Fruit fly (Drosophila melanogaster) whole organism, embryonic: ENCODE results near the gene trbl.

Experiments
- CG1024 ChIP-seq: fragments of 200-800 bp; sonication (Bioruptor generic); IDR thresholded peaks from 2 replicates; pipeline ENCODE4 v1.3.6; 2022; ENCODE audit warnings: missing biosample characterization, missing genetic modification characterization
- CG11247 ChIP-seq: fragments of 200-800 bp; sonication (Bioruptor generic); IDR thresholded peaks from 2 replicates; pipeline ENCODE4 v1.3.6; 2022; ENCODE audit warnings: missing biosample characterization, missing genetic modification characterization
- CG11504 ChIP-seq: fragments of 200-800 bp; sonication (Bioruptor generic); optimal IDR thresholded peaks from 3 replicates; lab custom pipeline; 2019; ENCODE audit warnings: missing biosample characterization, mild to moderate bottlenecking, missing genetic modification characterization, moderate library complexity
- CG13123 ChIP-seq: fragments of 200-800 bp; sonication (Bioruptor generic); optimal IDR thresholded peaks from 2 replicates; lab custom pipeline; 2016; ENCODE audit warnings: missing biosample characterization, missing genetic modification characterization
- CG14860 ChIP-seq: fragments of 200-800 bp; sonication (Bioruptor generic); IDR thresholded peaks from 3 replicates; pipeline ENCODE4 v1.3.6; 2022; ENCODE audit warnings: missing biosample characterization, missing genetic modification characterization; ENCODE audit not compliant: partially characterized antibody
- CG15073 ChIP-seq: fragments of 200-800 bp; sonication (Bioruptor generic); optimal IDR thresholded peaks from 2 replicates; lab custom pipeline; 2016; ENCODE audit warnings: missing biosample characterization, missing genetic modification characterization
- CG1529 ChIP-seq: fragments of 200-800 bp; sonication (Bioruptor generic); optimal IDR thresholded peaks from 3 replicates; lab custom pipeline; 2018; ENCODE audit warnings: missing biosample characterization, missing genetic modification characterization
- CG15696 ChIP-seq: fragments of 200-800 bp; sonication (Bioruptor generic); optimal IDR thresholded peaks from 2 replicates; lab custom pipeline; 2019; ENCODE audit warnings: missing biosample characterization, mild to moderate bottlenecking, missing genetic modification characterization, moderate library complexity
- CG18599 ChIP-seq: fragments of 200-800 bp; sonication (Bioruptor generic); optimal IDR thresholded peaks from 3 replicates; lab custom pipeline; 2017; ENCODE audit warnings: missing biosample characterization, missing genetic modification characterization, mild to moderate bottlenecking, moderate library complexity, missing genetic modification reagents
- CG2199 ChIP-seq: fragments of 200-800 bp; sonication (Bioruptor generic); IDR thresholded peaks from 3 replicates; pipeline ENCODE4 v1.3.6; 2022; ENCODE audit warnings: missing biosample characterization, missing genetic modification characterization
- CG2875 ChIP-seq: fragments of 200-800 bp; sonication (Bioruptor generic); optimal IDR thresholded peaks from 2 replicates; lab custom pipeline; 2017; ENCODE audit warnings: missing biosample characterization, mild to moderate bottlenecking, missing genetic modification characterization, missing genetic modification reagents
- CG2889 ChIP-seq: fragments of 200-800 bp; sonication (Bioruptor generic); IDR thresholded peaks from 3 replicates; pipeline ENCODE4 v1.3.6; 2022; ENCODE audit warnings: missing biosample characterization, missing genetic modification characterization
- CG30403 ChIP-seq: fragments of 200-800 bp; sonication (Bioruptor generic); optimal IDR thresholded peaks from 3 replicates; lab custom pipeline; 2016; ENCODE audit warnings: missing biosample characterization, missing genetic modification characterization
- CG31224 ChIP-seq: fragments of 200-800 bp; sonication (Bioruptor generic); IDR thresholded peaks from 2 replicates; pipeline ENCODE4 v1.3.6; 2022; ENCODE audit warnings: missing biosample characterization, missing genetic modification characterization
- CG31365 ChIP-seq: fragments of 200-800 bp; sonication (Bioruptor generic); optimal IDR thresholded peaks from 2 replicates; lab custom pipeline; 2018; ENCODE audit warnings: missing biosample characterization, mild to moderate bottlenecking, missing genetic modification characterization
- CG31388 ChIP-seq: fragments of 200-800 bp; sonication (Bioruptor generic); optimal IDR thresholded peaks from 2 replicates; lab custom pipeline; 2016; ENCODE audit warnings: missing biosample characterization, missing genetic modification characterization
- CG34224 ChIP-seq: fragments of 200-800 bp; sonication (Bioruptor generic); IDR thresholded peaks from 3 replicates; pipeline ENCODE4 v1.3.6; 2022; ENCODE audit warnings: missing biosample characterization, missing genetic modification characterization; ENCODE audit not compliant: partially characterized antibody
- CG3726 ChIP-seq: fragments of 200-800 bp; sonication (Bioruptor generic); IDR thresholded peaks from 3 replicates; pipeline ENCODE4, ENCODE4 v1.3.6; 2022; ENCODE audit warnings: missing biosample characterization, missing genetic modification characterization
- CG3995 ChIP-seq: fragments of 200-800 bp; sonication (Bioruptor generic); optimal IDR thresholded peaks from 3 replicates; lab custom pipeline; 2016; ENCODE audit warnings: missing biosample characterization, missing genetic modification characterization
- CG4360 ChIP-seq: fragments of 200-800 bp; sonication (Bioruptor generic); IDR thresholded peaks from 2 replicates; pipeline ENCODE4 v1.3.6; 2022; ENCODE audit warnings: missing biosample characterization, missing genetic modification characterization
- CG6272 ChIP-seq: fragments of 200-800 bp; sonication (Bioruptor generic); IDR thresholded peaks from 2 replicates; pipeline ENCODE4 v1.3.6; 2022; ENCODE audit warnings: missing biosample characterization, missing genetic modification characterization
- CG7839 ChIP-seq: fragments of 200-800 bp; sonication (Bioruptor generic); optimal IDR thresholded peaks from 3 replicates; lab custom pipeline; 2018; ENCODE audit warnings: missing biosample characterization, mild to moderate bottlenecking, missing genetic modification characterization, moderate library complexity
- CG9727 ChIP-seq: fragments of 200-800 bp; sonication (Bioruptor generic); optimal IDR thresholded peaks from 3 replicates; lab custom pipeline; 2017; ENCODE audit warnings: missing biosample characterization, mild to moderate bottlenecking, missing genetic modification characterization
- Camta ChIP-seq: fragments of 200-800 bp; sonication (Bioruptor generic); optimal IDR thresholded peaks from 2 replicates; lab custom pipeline; 2016; ENCODE audit warnings: missing biosample characterization, missing genetic modification characterization
- CkIIα-i1 ChIP-seq: fragments of 200-800 bp; sonication (Bioruptor generic); IDR thresholded peaks from 2 replicates; pipeline ENCODE4 v1.3.6; 2022; ENCODE audit warnings: missing biosample characterization, missing genetic modification characterization
- CoRest ChIP-seq: fragments of 200-800 bp; sonication (Bioruptor generic); optimal IDR thresholded peaks from 3 replicates; lab custom pipeline; 2018; ENCODE audit warnings: missing biosample characterization, mild to moderate bottlenecking, missing genetic modification characterization, moderate library complexity
- Dref ChIP-seq: fragments of 200-800 bp; sonication (Bioruptor generic); IDR thresholded peaks from 2 replicates; pipeline ENCODE4 v1.3.6; 2022; ENCODE audit warnings: missing biosample characterization, missing genetic modification characterization
- Drgx ChIP-seq: fragments of 200-800 bp; sonication (Bioruptor generic); IDR thresholded peaks from 2 replicates; pipeline ENCODE4 v1.3.6; 2022; ENCODE audit warnings: missing biosample characterization, missing genetic modification characterization
- HLH54F ChIP-seq: fragments of 200-800 bp; sonication (Bioruptor generic); optimal IDR thresholded peaks from 3 replicates; lab custom pipeline; 2016; ENCODE audit warnings: missing biosample characterization, missing genetic modification characterization
- Hmr ChIP-seq: fragments of 200-800 bp; sonication (Bioruptor generic); optimal IDR thresholded peaks from 3 replicates; lab custom pipeline; 2017; ENCODE audit warnings: mild to moderate bottlenecking, missing biosample characterization, missing genetic modification reagents, missing genetic modification characterization
- Myb ChIP-seq: fragments of 200-800 bp; sonication (Bioruptor generic); optimal IDR thresholded peaks from 2 replicates; lab custom pipeline; 2016; ENCODE audit warnings: missing biosample characterization, missing genetic modification characterization
- NC2α ChIP-seq: fragments of 200-800 bp; sonication (Bioruptor generic); optimal IDR thresholded peaks from 2 replicates; lab custom pipeline; 2016; ENCODE audit warnings: missing biosample characterization, missing genetic modification characterization
- NFAT ChIP-seq: fragments of 200-800 bp; sonication (Bioruptor generic); IDR thresholded peaks from 2 replicates; pipeline ENCODE4 v1.3.6; 2022; ENCODE audit warnings: missing biosample characterization, missing genetic modification characterization
- Nf-YC ChIP-seq: fragments of 200-800 bp; optimal IDR thresholded peaks from 3 replicates; lab custom pipeline; 2019; ENCODE audit warnings: missing biosample characterization, mild to moderate bottlenecking, missing genetic modification characterization, moderate library complexity
- Poxn ChIP-seq: fragments of 200-800 bp; sonication (Bioruptor generic); IDR thresholded peaks from 2 replicates; pipeline ENCODE4 v1.3.6; 2022; ENCODE audit warnings: missing biosample characterization, missing genetic modification characterization
- Ptx1 ChIP-seq: fragments of 200-800 bp; sonication (Bioruptor generic); IDR thresholded peaks from 2 replicates; pipeline ENCODE4 v1.3.6; 2022; ENCODE audit warnings: missing biosample characterization, missing genetic modification characterization
- Side ChIP-seq: fragments of 200-800 bp; sonication (Bioruptor generic); optimal IDR thresholded peaks from 2 replicates; lab custom pipeline; 2016; ENCODE audit warnings: missing biosample characterization, missing genetic modification characterization
- YL-1 ChIP-seq: fragments of 200-800 bp; sonication (Bioruptor generic); optimal IDR thresholded peaks from 3 replicates; lab custom pipeline; 2017; ENCODE audit warnings: missing biosample characterization, mild to moderate bottlenecking, missing genetic modification characterization
- cato ChIP-seq: fragments of 200-800 bp; sonication (Bioruptor generic); optimal IDR thresholded peaks from 2 replicates; lab custom pipeline; 2016; ENCODE audit warnings: missing biosample characterization, missing genetic modification characterization, borderline replicate concordance
- corto ChIP-seq: fragments of 200-800 bp; sonication (Bioruptor generic); optimal IDR thresholded peaks from 2 replicates; lab custom pipeline; 2016; ENCODE audit warnings: missing biosample characterization, mild to moderate bottlenecking, missing genetic modification characterization, moderate library complexity
- dm ChIP-seq: fragments of 200-800 bp; sonication (Bioruptor generic); optimal IDR thresholded peaks from 3 replicates; lab custom pipeline; 2016; ENCODE audit warnings: missing biosample characterization, missing genetic modification characterization
- fd3F ChIP-seq: fragments of 200-800 bp; sonication (Bioruptor generic); optimal IDR thresholded peaks from 2 replicates; lab custom pipeline; 2018; ENCODE audit warnings: missing biosample characterization, mild to moderate bottlenecking, missing genetic modification characterization, moderate library complexity
- gcm ChIP-seq: fragments of 200-800 bp; sonication (Bioruptor generic); optimal IDR thresholded peaks from 2 replicates; lab custom pipeline; 2019; ENCODE audit warnings: missing biosample characterization, mild to moderate bottlenecking, missing genetic modification characterization, moderate library complexity
- grau ChIP-seq: fragments of 200-800 bp; optimal IDR thresholded peaks from 3 replicates; lab custom pipeline; 2019; ENCODE audit warnings: missing biosample characterization, mild to moderate bottlenecking, missing genetic modification characterization, moderate library complexity
- gsb ChIP-seq: fragments of 200-800 bp; sonication (Bioruptor generic); IDR thresholded peaks from 2 replicates; pipeline ENCODE4 v1.3.6; 2022; ENCODE audit warnings: missing biosample characterization, missing genetic modification characterization
- insv ChIP-seq, 2 experiments: fragments of 200-800 bp; sonication (Bioruptor generic); optimal IDR thresholded peaks; 3 replicates each; lab custom pipeline; 2016 to 2018; ENCODE audit warnings: missing biosample characterization in 2 of 2, missing genetic modification characterization in 2 of 2
- slp2 ChIP-seq: fragments of 200-800 bp; sonication (Bioruptor generic); optimal IDR thresholded peaks from 2 replicates; lab custom pipeline; 2016; ENCODE audit warnings: missing biosample characterization, missing genetic modification characterization
- tna ChIP-seq: fragments of 200-800 bp; sonication (Bioruptor generic); IDR thresholded peaks from 2 replicates; pipeline ENCODE4 v1.3.6; 2022; ENCODE audit warnings: missing biosample characterization, missing genetic modification characterization; ENCODE audit not compliant: partially characterized antibody
- vfl ChIP-seq: fragments of 200-800 bp; sonication (Bioruptor generic); optimal IDR thresholded peaks from 2 replicates; lab custom pipeline; 2016; ENCODE audit warnings: missing biosample characterization, missing genetic modification characterization

The trbl gene

DNA sequence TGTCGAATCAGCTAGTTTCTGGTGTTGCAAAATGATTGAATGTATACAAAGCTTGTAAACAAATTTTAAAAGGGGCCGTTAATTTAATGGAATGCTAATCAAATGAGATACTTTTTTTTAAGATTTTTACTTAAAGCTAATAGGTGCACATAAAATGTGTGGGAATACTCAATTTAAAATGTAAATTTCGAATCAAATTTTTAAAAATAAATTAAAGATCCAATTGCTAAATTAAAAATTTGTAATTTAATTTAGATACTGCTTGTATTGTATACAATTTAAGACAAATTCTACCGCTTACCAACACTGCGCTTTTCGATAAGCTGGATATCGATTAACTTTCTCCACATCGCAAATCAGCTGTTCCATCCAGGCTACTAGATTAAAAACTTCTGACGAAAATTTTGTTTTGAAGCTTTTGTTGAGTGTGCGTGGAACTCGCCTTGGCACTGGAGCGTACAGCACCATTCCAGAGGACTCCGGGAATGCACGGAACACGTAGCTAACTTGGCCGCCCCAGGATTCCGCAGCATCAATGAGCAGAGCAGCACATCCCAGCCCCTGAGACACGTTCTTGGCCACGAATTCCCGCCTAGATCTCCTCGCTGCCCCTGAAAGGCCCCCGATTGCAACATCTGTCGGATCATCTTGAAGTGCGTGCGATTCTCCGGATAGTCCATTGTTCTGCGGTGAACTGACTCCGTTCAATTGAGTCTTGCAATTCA, 17.2 kb downstream of the trbl start, which contains the start of the genes CG5498 and fbl (continued):
- TF ChIP-seq CG31224 (GFP tag; lab: Robert Waterston, UW) = no peak
- no peak for TF ChIP-seq slp2
- TF ChIP-seq CG11504 (tag; lab: Kevin White, UChicago) = peak; percentile 99
- peak; percentile 63 for TF ChIP-seq Dref
- peak; percentile 74 for TF ChIP-seq CG7839 (tag; lab: Kevin White, UChicago)
- peak; percentile 41 for TF ChIP-seq gcm
- peak; percentile 32 for TF ChIP-seq CG1529 (GFP tag; lab: Kevin White, UChicago)
- peak; percentile 38 for TF ChIP-seq corto
- TF ChIP-seq CkIIα-i1 = no peak
- TF ChIP-seq CG18599 (GFP tag; lab: Kevin White, UChicago) = peak; percentile 77
- TF ChIP-seq tna = 0 out of 2 replicates have a peak, but pooled peaks have one; percentile 42
- peak; percentile 10 for TF ChIP-seq CG3995 (GFP tag; lab: Kevin White, UChicago)
- no peak for TF ChIP-seq CG6272 (GFP tag; lab: Robert Waterston, UW)
- peak in 1 of 2 experiments; percentile 45 for TF ChIP-seq insv (GFP tag; optimal IDR thresholded peaks at IDR 0.05; lab: Kevin White, UChicago)
- TF ChIP-seq Side (GFP tag; lab: Kevin White, UChicago) = peak; percentile 18
- no peak for TF ChIP-seq NC2α
- peak; percentile 24 for TF ChIP-seq CG15073 (GFP tag; lab: Kevin White, UChicago)
- TF ChIP-seq fd3F (GFP tag; lab: Kevin White, UChicago) = peak; percentile 37
- peak; percentile 21 for TF ChIP-seq CG31365 (tag; lab: Kevin White, UChicago)
- peak; percentile 13 for TF ChIP-seq YL-1 (GFP tag; lab: Kevin White, UChicago)
- TF ChIP-seq CG1024 (GFP tag; lab: Robert Waterston, UW) = 0 out of 2 replicates have a peak, but pooled peaks have one; percentile 9
- peak; percentile 36 for TF ChIP-seq CG13123 (GFP tag; lab: Kevin White, UChicago)
- peak; percentile 52 for TF ChIP-seq HLH54F (GFP tag; lab: Kevin White, UChicago)
- no peak for TF ChIP-seq CG2889 (GFP tag; lab: Robert Waterston, UW)
- TF ChIP-seq CG30403 (GFP tag; lab: Kevin White, UChicago) = peak; percentile 84
- TF ChIP-seq NFAT (GFP tag; lab: Robert Waterston, UW) = peak; percentile 38; the same call in 1 of the 2 replicates
- peak; percentile 80 for TF ChIP-seq CoRest (tag; lab: Kevin White, UChicago)
- no peak for TF ChIP-seq CG14860
- TF ChIP-seq cato (GFP tag; lab: Kevin White, UChicago) = peak; percentile 47
- no peak for TF ChIP-seq gsb (GFP tag; lab: Robert Waterston, UW)
- TF ChIP-seq CG15696 (tag; lab: Kevin White, UChicago) = peak; percentile 61
- TF ChIP-seq Poxn = no peak
- no peak for TF ChIP-seq CG2199 (GFP tag; lab: Robert Waterston, UW)
- no peak for TF ChIP-seq CG4360 (GFP tag; lab: Robert Waterston, UW)
- peak; percentile 45 for TF ChIP-seq Camta (GFP tag; lab: Kevin White, UChicago)
- TF ChIP-seq Nf-YC = peak; percentile 68
- TF ChIP-seq Hmr (GFP tag; lab: Kevin White, UChicago) = peak; percentile 78
- TF ChIP-seq grau = peak; percentile 77
- TF ChIP-seq Ptx1 = peak; percentile 40
- peak; percentile 37; the same call in 1 of the 3 replicates for TF ChIP-seq CG34224
- TF ChIP-seq dm (GFP tag; lab: Kevin White, UChicago) = no peak
- TF ChIP-seq CG9727 (GFP tag; lab: Kevin White, UChicago) = peak; percentile 65
- TF ChIP-seq vfl (GFP tag; lab: Kevin White, UChicago) = peak; percentile 40
- peak; percentile 62 for TF ChIP-seq Drgx
- TF ChIP-seq CG11247 (GFP tag; lab: Robert Waterston, UW) = 0 out of 2 replicates have a peak, but pooled peaks have one; percentile 22
- TF ChIP-seq CG31388 (GFP tag; lab: Kevin White, UChicago) = peak; percentile 9
- TF ChIP-seq CG3726 (GFP tag; lab: Robert Waterston, UW) = no peak
- TF ChIP-seq Myb (GFP tag; lab: Kevin White, UChicago) = peak; percentile 91
- no peak for TF ChIP-seq CG2875 (GFP tag; lab: Kevin White, UChicago)
